Worm (Caenorhabditis elegans): ENCODE results near the gene F49E12.12.
A peak's percentile ranks its signal among the peaks of the same experiment; 100 is the strongest.

The F49E12.12 gene

ce11 chrII:8412061-8412721 is 30.9 kb downstream of the F49E12.12 start, which contains the start of gene efl-3:
TSS of gene efl-3 (plus strand) at chrII:8412671.
- TF ChIP-seq pqm-1 (tag; optimal IDR thresholded peaks at IDR 0.05) (peak; percentile 16), snpc-4 (tag; optimal IDR thresholded peaks at IDR 0.05) (no peak), elt-2 (tag; optimal IDR thresholded peaks at IDR 0.05) (peak; percentile 37)

- TF ChIP-seq pqm-1 (tag; optimal IDR thresholded peaks at IDR 0.05) (peak; percentile 70), snpc-4 (tag; optimal IDR thresholded peaks at IDR 0.05) (no peak), nhr-12 (tag; optimal IDR thresholded peaks at IDR 0.05) (no peak), zag-1 (tag; optimal IDR thresholded peaks at IDR 0.05) (no peak), lsy-12 (tag; optimal IDR thresholded peaks at IDR 0.05) (no peak), nhr-76 (tag; optimal IDR thresholded peaks at IDR 0.05) (no peak), ceh-16 (tag; optimal IDR thresholded peaks at IDR 0.05) (no peak), pha-4 (tag; optimal IDR thresholded peaks at IDR 0.05) (peak; percentile 21), sea-2 (GFP tag; optimal IDR thresholded peaks at IDR 0.05) (no peak), lin-15B (tag; optimal IDR thresholded peaks at IDR 0.05) (no peak), elt-2 (tag; optimal IDR thresholded peaks at IDR 0.05) (peak; percentile 33)
These were observed 31.6 kb downstream of the F49E12.12 start for ce11 chrII:8412935-8413334.

- TF ChIP-seq zag-1 (tag; optimal IDR thresholded peaks at IDR 0.05) (no peak), unc-62 (GFP tag; optimal IDR thresholded peaks at IDR 0.05) (no peak)
These were observed 33.7 kb downstream of the F49E12.12 start for ce11 chrII:8415035-8415434.

- TF ChIP-seq elt-1 (tag; optimal IDR thresholded peaks at IDR 0.05) (peak; percentile 48), nhr-67 (tag; optimal IDR thresholded peaks at IDR 0.05) (no peak), nhr-25 (tag; optimal IDR thresholded peaks at IDR 0.05) (peak; percentile 12)
These were observed 34.3 kb downstream of the F49E12.12 start for ce11 chrII:8415462-8416037.

- TF ChIP-seq pqm-1 (tag; optimal IDR thresholded peaks at IDR 0.05) (peak; percentile 7), elt-2 (tag; optimal IDR thresholded peaks at IDR 0.05) (peak; percentile 36), nhr-25 (tag; optimal IDR thresholded peaks at IDR 0.05) (peak; percentile 73), aly-2 (tag; optimal IDR thresholded peaks at IDR 0.05) (no peak), ZK546.5 (tag; optimal IDR thresholded peaks at IDR 0.05) (no peak)
These were observed 35.9 kb downstream of the F49E12.12 start, which contains the start of gene fdgt-2 for ce11 chrII:8417059-8417668. TSS of gene fdgt-2 (plus strand) at chrII:8417618.

- TF ChIP-seq ama-1 (optimal IDR thresholded peaks at IDR 0.05) (no peak), fos-1 (tag; optimal IDR thresholded peaks at IDR 0.05) (no peak), elt-1 (tag; optimal IDR thresholded peaks at IDR 0.05) (peak; percentile 89), ztf-4 (tag; optimal IDR thresholded peaks at IDR 0.05) (peak; percentile 76)
These were observed 37.7 kb downstream of the F49E12.12 start for ce11 chrII:8419015-8419414.

- peak; percentile 4 for TF ChIP-seq elt-1 (tag; optimal IDR thresholded peaks at IDR 0.05)
These were observed 38.5 kb downstream of the F49E12.12 start, which contains the start of gene F14E5.8 for ce11 chrII:8419798-8420197. TSS of gene F14E5.8 (plus strand) at chrII:8420098.

ce11 chrII:8420775-8421388 is 39.6 kb downstream of the F49E12.12 start:
- TF ChIP-seq ceh-16 (tag; optimal IDR thresholded peaks at IDR 0.05), result no peak
- TF ChIP-seq elt-2 (tag; optimal IDR thresholded peaks at IDR 0.05), result no peak
- TF ChIP-seq elt-1 (tag; optimal IDR thresholded peaks at IDR 0.05), result peak; percentile 89
- TF ChIP-seq ztf-4 (tag; optimal IDR thresholded peaks at IDR 0.05), result peak; percentile 43

- no peak for TF ChIP-seq lin-15B (tag; optimal IDR thresholded peaks at IDR 0.05)
- no peak for TF ChIP-seq nhr-76 (tag; optimal IDR thresholded peaks at IDR 0.05)
- no peak for TF ChIP-seq nhr-12 (tag; optimal IDR thresholded peaks at IDR 0.05)
- no peak for TF ChIP-seq ceh-82 (tag; optimal IDR thresholded peaks at IDR 0.05)
- TF ChIP-seq pqm-1 (tag; optimal IDR thresholded peaks at IDR 0.05), result no peak
- TF ChIP-seq mml-1 (tag; optimal IDR thresholded peaks at IDR 0.05), result no peak
- TF ChIP-seq nhr-28 (tag; optimal IDR thresholded peaks at IDR 0.05), result no peak
- no peak for TF ChIP-seq elt-1 (tag; optimal IDR thresholded peaks at IDR 0.05)
- no peak for TF ChIP-seq lin-39 (tag; optimal IDR thresholded peaks at IDR 0.05)
- TF ChIP-seq nhr-237 (tag; optimal IDR thresholded peaks at IDR 0.05), result no peak
- no peak for TF ChIP-seq nhr-67 (tag; optimal IDR thresholded peaks at IDR 0.05)
- no peak for TF ChIP-seq nhr-77 (tag; optimal IDR thresholded peaks at IDR 0.05)
- TF ChIP-seq ama-1 (optimal IDR thresholded peaks at IDR 0.05), result no peak
- TF ChIP-seq daf-12 (tag; optimal IDR thresholded peaks at IDR 0.05), result no peak
- TF ChIP-seq nhr-23 (tag; optimal IDR thresholded peaks at IDR 0.05), result no peak
- no peak for TF ChIP-seq jun-1 (tag; optimal IDR thresholded peaks at IDR 0.05)
- no peak for TF ChIP-seq pha-4 (tag; optimal IDR thresholded peaks at IDR 0.05)
- TF ChIP-seq aly-2 (tag; optimal IDR thresholded peaks at IDR 0.05), result no peak
These were observed 47.4 kb downstream of the F49E12.12 start, which contains the start of gene F14E5.2 for ce11 chrII:8428758-8428946. TSS of gene F14E5.2 (minus strand) at chrII:8428858.
